Fruit fly (Drosophila melanogaster) whole organism, embryonic: ENCODE data around the gene VhaAC45RP.

Source experiments
- CG11695 ChIP-seq: fragments of 200-800 bp; sonication (Bioruptor generic); IDR thresholded peaks from 3 replicates; pipeline ENCODE4 v1.3.6; 2022; ENCODE audit warnings: missing biosample characterization, missing genetic modification characterization
- CG11696 ChIP-seq: fragments of 200-800 bp; sonication (Bioruptor generic); IDR thresholded peaks from 2 replicates; pipeline ENCODE4 v1.3.6; 2022; ENCODE audit warnings: missing biosample characterization, missing genetic modification characterization
- CG12659 ChIP-seq: fragments of 200-800 bp; sonication (Bioruptor generic); optimal IDR thresholded peaks from 3 replicates; lab custom pipeline; 2017; ENCODE audit warnings: mild to moderate bottlenecking, missing biosample characterization, missing genetic modification reagents, missing genetic modification characterization
- CG13624 ChIP-seq: fragments of 200-800 bp; sonication (Bioruptor generic); optimal IDR thresholded peaks from 2 replicates; lab custom pipeline; 2016; ENCODE audit warnings: missing biosample characterization, missing genetic modification characterization
- CG15479 ChIP-seq: fragments of 200-800 bp; sonication (Bioruptor generic); optimal IDR thresholded peaks from 3 replicates; lab custom pipeline; 2019; ENCODE audit warnings: missing biosample characterization, mild to moderate bottlenecking, missing genetic modification characterization, moderate library complexity
- CG1602 ChIP-seq: fragments of 200-800 bp; sonication (Bioruptor generic); optimal IDR thresholded peaks from 3 replicates; lab custom pipeline; 2016; ENCODE audit warnings: missing biosample characterization, missing genetic modification characterization
- CG1647 ChIP-seq: fragments of 200-800 bp; sonication (Bioruptor generic); optimal IDR thresholded peaks from 3 replicates; lab custom pipeline; 2016; ENCODE audit warnings: missing biosample characterization, missing genetic modification characterization
- CG17186 ChIP-seq: fragments of 200-800 bp; sonication (Bioruptor generic); optimal IDR thresholded peaks from 3 replicates; lab custom pipeline; 2017; ENCODE audit warnings: missing biosample characterization, missing genetic modification reagents, missing genetic modification characterization
- CG18599 ChIP-seq: fragments of 200-800 bp; sonication (Bioruptor generic); optimal IDR thresholded peaks from 3 replicates; lab custom pipeline; 2017; ENCODE audit warnings: missing biosample characterization, missing genetic modification characterization, mild to moderate bottlenecking, moderate library complexity, missing genetic modification reagents
- CG32532 ChIP-seq: fragments of 200-800 bp; sonication (Bioruptor generic); IDR thresholded peaks from 2 replicates; pipeline ENCODE4 v1.3.6; 2022; ENCODE audit warnings: missing biosample characterization, missing genetic modification characterization
- CG3281 ChIP-seq: fragments of 200-800 bp; sonication (Bioruptor generic); optimal IDR thresholded peaks from 3 replicates; lab custom pipeline; 2017; ENCODE audit warnings: missing biosample characterization, mild to moderate bottlenecking, missing genetic modification characterization
- CG3838 ChIP-seq: fragments of 200-800 bp; sonication (Bioruptor generic); optimal IDR thresholded peaks from 3 replicates; lab custom pipeline; 2016; ENCODE audit warnings: missing biosample characterization, missing genetic modification characterization
- CG4854 ChIP-seq: fragments of 200-800 bp; sonication (Bioruptor generic); optimal IDR thresholded peaks from 2 replicates; lab custom pipeline; 2016; ENCODE audit warnings: missing biosample characterization, missing genetic modification characterization, inconsistent platforms
- CG6254 ChIP-seq: fragments of 200-800 bp; sonication (Bioruptor generic); optimal IDR thresholded peaks from 3 replicates; lab custom pipeline; 2017; ENCODE audit warnings: mild to moderate bottlenecking, missing biosample characterization, missing genetic modification reagents, missing genetic modification characterization
- CG6654 ChIP-seq: fragments of 200-800 bp; sonication (Bioruptor generic); optimal IDR thresholded peaks from 2 replicates; lab custom pipeline; 2017; ENCODE audit warnings: missing biosample characterization, mild to moderate bottlenecking, missing genetic modification characterization
- CG6813 ChIP-seq: fragments of 200-800 bp; sonication (Bioruptor generic); optimal IDR thresholded peaks from 2 replicates; lab custom pipeline; 2017; ENCODE audit warnings: missing biosample characterization, missing genetic modification characterization, mild to moderate bottlenecking, moderate library complexity, missing genetic modification reagents
- CG7372 ChIP-seq: fragments of 200-800 bp; sonication (Bioruptor generic); IDR thresholded peaks from 2 replicates; pipeline ENCODE4 v1.3.6; 2022; ENCODE audit warnings: missing biosample characterization, missing genetic modification characterization
- CG7786 ChIP-seq: fragments of 200-800 bp; sonication (Bioruptor generic); optimal IDR thresholded peaks from 2 replicates; lab custom pipeline; 2016; ENCODE audit warnings: missing biosample characterization, missing genetic modification characterization
- CG9609 ChIP-seq: fragments of 200-800 bp; sonication (Bioruptor generic); optimal IDR thresholded peaks from 3 replicates; lab custom pipeline; 2016; ENCODE audit warnings: missing biosample characterization, missing genetic modification characterization
- Fer2 ChIP-seq: fragments of 200-800 bp; sonication (Bioruptor generic); optimal IDR thresholded peaks from 2 replicates; lab custom pipeline; 2018; ENCODE audit warnings: missing biosample characterization, mild to moderate bottlenecking, missing genetic modification characterization, moderate library complexity
- HLHmδ ChIP-seq: fragments of 200-800 bp; sonication (Bioruptor generic); optimal IDR thresholded peaks from 2 replicates; lab custom pipeline; 2018; ENCODE audit warnings: missing biosample characterization, mild to moderate bottlenecking, missing genetic modification characterization, moderate library complexity
- Hey ChIP-seq: fragments of 200-800 bp; sonication (Bioruptor generic); optimal IDR thresholded peaks from 3 replicates; lab custom pipeline; 2018; ENCODE audit warnings: missing biosample characterization, mild to moderate bottlenecking, missing genetic modification characterization
- Oli ChIP-seq: fragments of 200-800 bp; sonication (Bioruptor generic); optimal IDR thresholded peaks from 2 replicates; lab custom pipeline; 2018; ENCODE audit warnings: missing biosample characterization, mild to moderate bottlenecking, missing genetic modification characterization, moderate library complexity
- Scr ChIP-seq: fragments of 200-800 bp; sonication (Bioruptor generic); IDR thresholded peaks from 2 replicates; pipeline ENCODE4 v1.3.6; 2022; ENCODE audit warnings: missing biosample characterization, missing genetic modification characterization; ENCODE audit not compliant: partially characterized antibody
- Taf1 ChIP-seq: fragments of 200-800 bp; sonication (Bioruptor generic); IDR thresholded peaks from 2 replicates; pipeline ENCODE4 v1.3.6; 2022; ENCODE audit warnings: missing biosample characterization, missing genetic modification characterization
- ab ChIP-seq: fragments of 200-800 bp; sonication (Bioruptor generic); optimal IDR thresholded peaks from 2 replicates; lab custom pipeline; 2016; ENCODE audit warnings: missing biosample characterization, missing genetic modification characterization
- amos ChIP-seq: fragments of 200-800 bp; sonication (Bioruptor generic); IDR thresholded peaks from 2 replicates; pipeline ENCODE4 v1.3.6; 2022; ENCODE audit warnings: missing biosample characterization, missing genetic modification characterization; ENCODE audit not compliant: partially characterized antibody
- ase ChIP-seq: fragments of 200-800 bp; sonication (Bioruptor generic); IDR thresholded peaks from 3 replicates; pipeline ENCODE4 v1.3.6; 2022; ENCODE audit warnings: missing biosample characterization, missing genetic modification characterization
- bbx ChIP-seq: fragments of 200-800 bp; sonication (Bioruptor generic); IDR thresholded peaks from 2 replicates; pipeline ENCODE4 v1.3.6; 2022; ENCODE audit warnings: missing biosample characterization, missing genetic modification characterization; ENCODE audit not compliant: partially characterized antibody
- bcd ChIP-seq: fragments of 200-800 bp; sonication (Bioruptor generic); optimal IDR thresholded peaks from 2 replicates; lab custom pipeline; 2017; ENCODE audit warnings: missing biosample characterization, mild to moderate bottlenecking, missing genetic modification characterization
- br ChIP-seq: fragments of >200 bp; optimal IDR thresholded peaks from 2 replicates; lab custom pipeline; 2017
- croc ChIP-seq: fragments of 200-800 bp; sonication (Bioruptor generic); conservative IDR thresholded peaks from 3 replicates; pipeline ENCODE4 v1.3.6; 2022; ENCODE audit warnings: missing biosample characterization, missing genetic modification characterization
- dan ChIP-seq: fragments of 200-800 bp; sonication (Bioruptor generic); IDR thresholded peaks from 2 replicates; pipeline ENCODE4 v1.3.6; 2022; ENCODE audit warnings: missing biosample characterization, missing genetic modification characterization
- dysf ChIP-seq: fragments of 200-800 bp; sonication (Bioruptor generic); IDR thresholded peaks from 3 replicates; pipeline ENCODE4 v1.3.6; 2022; ENCODE audit warnings: missing biosample characterization, missing genetic modification characterization
- en ChIP-seq: fragments of 200-800 bp; sonication (Bioruptor generic); optimal IDR thresholded peaks from 2 replicates; lab custom pipeline; 2016; ENCODE audit warnings: missing biosample characterization, missing genetic modification characterization
- fru ChIP-seq: fragments of >200 bp; optimal IDR thresholded peaks from 2 replicates; lab custom pipeline; 2017
- gcm ChIP-seq: fragments of 200-800 bp; sonication (Bioruptor generic); optimal IDR thresholded peaks from 2 replicates; lab custom pipeline; 2019; ENCODE audit warnings: missing biosample characterization, mild to moderate bottlenecking, missing genetic modification characterization, moderate library complexity
- grau ChIP-seq: fragments of 200-800 bp; optimal IDR thresholded peaks from 3 replicates; lab custom pipeline; 2019; ENCODE audit warnings: missing biosample characterization, mild to moderate bottlenecking, missing genetic modification characterization, moderate library complexity
- hth ChIP-seq: fragments of >200 bp; optimal IDR thresholded peaks from 2 replicates; lab custom pipeline; 2017; ENCODE audit warnings: inconsistent platforms
- jigr1 ChIP-seq: fragments of 200-800 bp; sonication (Bioruptor generic); IDR thresholded peaks from 3 replicates; pipeline ENCODE4 v1.3.6; 2022; ENCODE audit warnings: missing biosample characterization, missing genetic modification characterization
- jing ChIP-seq: fragments of 200-800 bp; sonication (Bioruptor generic); optimal IDR thresholded peaks from 2 replicates; lab custom pipeline; 2018; ENCODE audit warnings: missing biosample characterization, mild to moderate bottlenecking, missing genetic modification characterization
- nau ChIP-seq: fragments of 200-800 bp; sonication (Bioruptor generic); optimal IDR thresholded peaks from 3 replicates; lab custom pipeline; 2017; ENCODE audit warnings: missing biosample characterization, mild to moderate bottlenecking, missing genetic modification characterization, missing genetic modification reagents
- nerfin-1 ChIP-seq: fragments of 200-800 bp; sonication (Bioruptor generic); optimal IDR thresholded peaks from 3 replicates; lab custom pipeline; 2019; ENCODE audit warnings: missing biosample characterization, mild to moderate bottlenecking, missing genetic modification characterization, moderate library complexity
- ro ChIP-seq: fragments of 200-800 bp; sonication (Bioruptor generic); IDR thresholded peaks from 2 replicates; pipeline ENCODE4 v1.3.6; 2022; ENCODE audit warnings: missing biosample characterization, missing genetic modification characterization
- seq ChIP-seq: fragments of 200-800 bp; sonication (Bioruptor generic); IDR thresholded peaks from 2 replicates; pipeline ENCODE4 v1.3.6; 2022; ENCODE audit warnings: missing biosample characterization, missing genetic modification characterization
- sima ChIP-seq: fragments of 200-800 bp; sonication (Bioruptor generic); optimal IDR thresholded peaks from 2 replicates; lab custom pipeline; 2016; ENCODE audit warnings: missing biosample characterization, missing genetic modification characterization
- tio ChIP-seq: fragments of 200-800 bp; sonication (Bioruptor generic); optimal IDR thresholded peaks from 2 replicates; lab custom pipeline; 2017; ENCODE audit warnings: missing biosample characterization, missing genetic modification characterization, inconsistent platforms
- unpg ChIP-seq: fragments of 200-800 bp; sonication (Bioruptor generic); optimal IDR thresholded peaks from 3 replicates; lab custom pipeline; 2018; ENCODE audit warnings: missing biosample characterization, mild to moderate bottlenecking, missing genetic modification characterization, moderate library complexity
- zf30C ChIP-seq: fragments of 200-800 bp; sonication (Bioruptor generic); optimal IDR thresholded peaks from 3 replicates; lab custom pipeline; 2018; ENCODE audit warnings: missing biosample characterization, mild to moderate bottlenecking, missing genetic modification characterization

The VhaAC45RP gene

DNA sequence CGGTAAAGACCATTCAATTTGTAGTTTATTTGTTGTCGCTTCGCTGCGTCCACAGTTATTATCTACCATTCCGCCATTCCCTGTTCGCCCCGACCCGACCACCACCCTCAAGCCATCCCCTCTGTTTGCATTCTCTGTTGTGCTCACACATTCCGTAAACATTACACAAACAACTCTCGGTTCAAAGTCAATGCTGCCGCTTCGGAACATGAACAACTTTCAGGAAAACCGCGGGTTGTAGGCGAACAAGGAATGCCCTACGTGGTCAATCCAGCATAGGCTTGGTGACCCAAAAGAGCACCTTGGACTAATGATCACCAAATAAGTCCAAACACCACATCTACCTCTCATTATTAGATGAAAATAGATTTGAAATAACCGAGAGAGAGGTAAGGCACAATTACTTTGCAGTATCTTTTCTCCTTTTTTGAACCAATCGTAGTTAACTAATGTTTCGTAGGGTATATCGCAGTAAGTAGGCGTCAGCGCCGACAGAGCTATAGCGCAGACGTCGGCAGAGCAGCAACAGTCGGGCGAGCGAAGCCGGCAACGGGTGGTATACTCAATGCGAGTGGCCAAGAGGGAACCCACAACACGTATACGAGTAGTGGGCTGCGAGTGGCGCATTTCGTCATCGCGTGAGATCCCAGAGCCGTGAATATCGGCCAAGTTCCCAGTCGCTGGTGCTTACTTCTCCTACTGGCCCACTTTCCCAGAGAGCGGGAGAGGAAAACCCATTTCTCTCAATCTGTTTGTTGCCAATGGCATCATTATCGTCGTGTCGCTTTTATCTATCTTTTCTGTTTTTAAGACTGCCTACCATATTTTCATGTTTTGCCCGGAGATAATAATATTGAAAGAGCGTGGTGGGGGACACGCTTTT, 37.1 kb upstream of the VhaAC45RP start (continued):
- TF ChIP-seq jing (GFP tag; lab: Kevin White, UChicago): peak; percentile 93
- peak; percentile 81 for TF ChIP-seq gcm (GFP tag; lab: Kevin White, UChicago)
- peak; percentile 92 for TF ChIP-seq jigr1 (GFP tag; lab: Robert Waterston, UW)
- peak; percentile 92 for TF ChIP-seq seq (GFP tag; lab: Robert Waterston, UW)
- TF ChIP-seq fru (lab: Kevin White, UChicago): no peak
- peak; percentile 93 for TF ChIP-seq sima
- no peak for TF ChIP-seq br (lab: Kevin White, UChicago)
- peak; percentile 91 for TF ChIP-seq CG6654
- peak; percentile 92 for TF ChIP-seq tio (GFP tag; lab: Kevin White, UChicago)
- peak; percentile 99 for TF ChIP-seq CG13624 (GFP tag; lab: Kevin White, UChicago)
- TF ChIP-seq CG18599 (GFP tag; lab: Kevin White, UChicago): peak; percentile 98
- peak; percentile 97 for TF ChIP-seq CG4854 (GFP tag; lab: Kevin White, UChicago)
- TF ChIP-seq ab (GFP tag; lab: Kevin White, UChicago): peak; percentile 81
- peak; percentile 75 for TF ChIP-seq CG11696
- peak; percentile 95 for TF ChIP-seq CG6254 (GFP tag; lab: Kevin White, UChicago)
- peak; percentile 97 for TF ChIP-seq CG1647 (GFP tag; lab: Kevin White, UChicago)
- peak; percentile 93 for TF ChIP-seq CG11695 (GFP tag; lab: Robert Waterston, UW)
- peak; percentile 92 for TF ChIP-seq ase (GFP tag; lab: Robert Waterston, UW)
- peak; percentile 92 for TF ChIP-seq grau
- TF ChIP-seq CG12659 (GFP tag; lab: Kevin White, UChicago): peak; percentile 90
- TF ChIP-seq CG7372 (GFP tag; lab: Robert Waterston, UW): peak; percentile 92
- peak; percentile 60 for TF ChIP-seq Hey (tag; lab: Kevin White, UChicago)
- 0 out of 2 replicates have a peak, but pooled peaks have one; percentile 24 for TF ChIP-seq Scr (GFP tag; lab: Robert Waterston, UW)
- TF ChIP-seq bbx (GFP tag; lab: Robert Waterston, UW): 0 out of 2 replicates have a peak, but pooled peaks have one; percentile 26
- TF ChIP-seq Oli (tag; lab: Kevin White, UChicago): peak; percentile 94
- TF ChIP-seq CG7786 (GFP tag; lab: Kevin White, UChicago): peak; percentile 96
- TF ChIP-seq zf30C (GFP tag; lab: Kevin White, UChicago): no peak
- peak; percentile 97 for TF ChIP-seq nau (GFP tag; lab: Kevin White, UChicago)
- peak; percentile 93 for TF ChIP-seq unpg (GFP tag; lab: Kevin White, UChicago)
- TF ChIP-seq CG9609 (GFP tag; lab: Kevin White, UChicago): peak; percentile 95
- peak; percentile 89 for TF ChIP-seq CG17186 (GFP tag; lab: Kevin White, UChicago)
- peak; percentile 96 for TF ChIP-seq CG3838 (GFP tag; lab: Kevin White, UChicago)
- TF ChIP-seq en (GFP tag; lab: Kevin White, UChicago): peak; percentile 89
- TF ChIP-seq dysf (GFP tag; lab: Robert Waterston, UW): peak; percentile 97
- TF ChIP-seq HLHmδ (GFP tag; lab: Kevin White, UChicago): peak; percentile 90
- TF ChIP-seq CG3281 (GFP tag; lab: Kevin White, UChicago): peak; percentile 96
- peak; percentile 89 for TF ChIP-seq CG1602 (GFP tag; lab: Kevin White, UChicago)
- peak; percentile 98 for TF ChIP-seq bcd (GFP tag; lab: Kevin White, UChicago)
- no peak for TF ChIP-seq hth (lab: Kevin White, UChicago)
- peak; percentile 91 for TF ChIP-seq croc
- peak; percentile 72 for TF ChIP-seq Taf1 (GFP tag; lab: Robert Waterston, UW)
- TF ChIP-seq CG6813 (GFP tag; lab: Kevin White, UChicago): peak; percentile 93
- peak; percentile 50 for TF ChIP-seq dan (GFP tag; lab: Robert Waterston, UW)
- TF ChIP-seq CG32532 (GFP tag; lab: Robert Waterston, UW): peak; percentile 91
- TF ChIP-seq CG15479 (GFP tag; lab: Kevin White, UChicago): no peak
- peak; percentile 90 for TF ChIP-seq nerfin-1 (tag; lab: Kevin White, UChicago)
- TF ChIP-seq Fer2 (tag; lab: Kevin White, UChicago): peak; percentile 82
- peak; percentile 38; the same call in 1 of the 2 replicates for TF ChIP-seq amos
- peak; percentile 85 for TF ChIP-seq ro (GFP tag; lab: Robert Waterston, UW)
